Fruit fly (Drosophila melanogaster): Measurements from ENCODE around the gene Acsf2.
A peak's percentile ranks its signal among the peaks of the same experiment; 100 is the strongest.

The Acsf2 gene

dm6 chr2L:5292643-5292963, 49.4 kb downstream of the Acsf2 start (continued):
- TF ChIP-seq kni (GFP tag; optimal IDR thresholded peaks at IDR 0.05), result no peak
- TF ChIP-seq CG5953 (GFP tag; IDR thresholded peaks at IDR 0.05), result no peak
- TF ChIP-seq CG10979 (tag; optimal IDR thresholded peaks at IDR 0.05), result no peak
- no peak for TF ChIP-seq Dp (GFP tag; optimal IDR thresholded peaks at IDR 0.05)
- no peak for TF ChIP-seq chn (GFP tag; optimal IDR thresholded peaks at IDR 0.05)
- TF ChIP-seq fd64A (GFP tag; optimal IDR thresholded peaks at IDR 0.05), result no peak
- TF ChIP-seq crol (GFP tag; IDR thresholded peaks at IDR 0.05), result no peak
- peak; percentile 95 for TF ChIP-seq lbe (GFP tag; optimal IDR thresholded peaks at IDR 0.05)
- peak; percentile 7 for TF ChIP-seq sens (GFP tag)
- TF ChIP-seq ssp (GFP tag; IDR thresholded peaks at IDR 0.05), result no peak
- TF ChIP-seq Atf-2 (GFP tag; optimal IDR thresholded peaks at IDR 0.05), result no peak
- TF ChIP-seq CG14860 (GFP tag; IDR thresholded peaks at IDR 0.05; ENCODE audit: partially characterized antibody), result no peak
- peak; percentile 21 for TF ChIP-seq unpg (GFP tag; optimal IDR thresholded peaks at IDR 0.05)
- TF ChIP-seq row (GFP tag; IDR thresholded peaks at IDR 0.05), result peak; percentile 31; the same call in 2 of the 3 replicates
- no peak for TF ChIP-seq crp (GFP tag; optimal IDR thresholded peaks at IDR 0.05)
- TF ChIP-seq tup (GFP tag; optimal IDR thresholded peaks at IDR 0.05), result no peak
- TF ChIP-seq kah (GFP tag; optimal IDR thresholded peaks at IDR 0.05), result no peak
- TF ChIP-seq ERR (GFP tag; optimal IDR thresholded peaks at IDR 0.05), result no peak
- TF ChIP-seq Opbp (GFP tag; IDR thresholded peaks at IDR 0.05; ENCODE audit: partially characterized antibody), result no peak
- no peak for TF ChIP-seq CG13775 (GFP tag; optimal IDR thresholded peaks at IDR 0.05)
- TF ChIP-seq CG30403 (GFP tag; optimal IDR thresholded peaks at IDR 0.05), result no peak
- no peak for TF ChIP-seq oc (tag; optimal IDR thresholded peaks at IDR 0.05)
- no peak for TF ChIP-seq Fer3 (tag; optimal IDR thresholded peaks at IDR 0.05)
- TF ChIP-seq eyg (GFP tag; optimal IDR thresholded peaks at IDR 0.05), result no peak
- TF ChIP-seq sug (tag; optimal IDR thresholded peaks at IDR 0.05), result no peak
- TF ChIP-seq CG15601 (tag; optimal IDR thresholded peaks at IDR 0.05), result no peak
- TF ChIP-seq CG15073 (GFP tag; optimal IDR thresholded peaks at IDR 0.05), result no peak
- TF ChIP-seq CHES-1-like (GFP tag; optimal IDR thresholded peaks at IDR 0.05), result no peak
- no peak for TF ChIP-seq nerfin-2 (GFP tag; IDR thresholded peaks at IDR 0.05; ENCODE audit: partially characterized antibody)
- no peak for TF ChIP-seq sd (tag; optimal IDR thresholded peaks at IDR 0.05)
- no peak for TF ChIP-seq pho (GFP tag; optimal IDR thresholded peaks at IDR 0.05)
- TF ChIP-seq gfzf (GFP tag; optimal IDR thresholded peaks at IDR 0.05), result no peak
- TF ChIP-seq ato (GFP tag; IDR thresholded peaks at IDR 0.05; ENCODE audit: partially characterized antibody), result no peak
- TF ChIP-seq CG33213 (GFP tag; optimal IDR thresholded peaks at IDR 0.05), result no peak
- TF ChIP-seq caup (GFP tag; optimal IDR thresholded peaks at IDR 0.05; ENCODE audit: severe bottlenecking), result no peak
- TF ChIP-seq CG9876 (GFP tag; optimal IDR thresholded peaks at IDR 0.05), result no peak
- TF ChIP-seq gem (tag; optimal IDR thresholded peaks at IDR 0.05), result peak; percentile 25
- no peak for TF ChIP-seq CG12391 (tag; optimal IDR thresholded peaks at IDR 0.05)
- TF ChIP-seq CG13123 (GFP tag; optimal IDR thresholded peaks at IDR 0.05), result no peak
- no peak for TF ChIP-seq schlank (tag; optimal IDR thresholded peaks at IDR 0.05)
- TF ChIP-seq CG6765 (GFP tag; optimal IDR thresholded peaks at IDR 0.05), result no peak
- peak; percentile 69 for TF ChIP-seq Drgx (GFP tag; IDR thresholded peaks at IDR 0.05)
- no peak for TF ChIP-seq HHEX (GFP tag; optimal IDR thresholded peaks at IDR 0.05)
- no peak for TF ChIP-seq CG11456 (GFP tag; IDR thresholded peaks at IDR 0.05)
- no peak for TF ChIP-seq lilli (GFP tag; optimal IDR thresholded peaks at IDR 0.05)
- no peak for TF ChIP-seq zfh2 (GFP tag; optimal IDR thresholded peaks at IDR 0.05)

Data from whole organism, embryonic.